Fruit fly (Drosophila melanogaster) whole organism, embryonic: Measurements from ENCODE around the gene CG13131.

ENCODE experiments used
- Abd-B ChIP-seq: fragments of 200-800 bp; sonication (Bioruptor generic); optimal IDR thresholded peaks from 2 replicates; lab custom pipeline; 2018; ENCODE audit warnings: missing biosample characterization, mild to moderate bottlenecking, missing genetic modification characterization, moderate library complexity
- C15 ChIP-seq: fragments of 200-800 bp; sonication (Bioruptor generic); IDR thresholded peaks from 3 replicates; pipeline ENCODE4 v1.3.6; 2022; ENCODE audit warnings: missing biosample characterization, missing genetic modification characterization
- CG10209 ChIP-seq: fragments of 200-800 bp; sonication (Bioruptor generic); optimal IDR thresholded peaks from 3 replicates; lab custom pipeline; 2017; ENCODE audit warnings: missing biosample characterization, mild to moderate bottlenecking, missing genetic modification characterization, missing genetic modification reagents
- CG10267 ChIP-seq: fragments of 200-800 bp; sonication (Bioruptor generic); optimal IDR thresholded peaks from 2 replicates; lab custom pipeline; 2018; ENCODE audit warnings: missing biosample characterization, mild to moderate bottlenecking, missing genetic modification characterization, moderate library complexity
- CG10274 ChIP-seq: fragments of 200-800 bp; sonication (Bioruptor generic); optimal IDR thresholded peaks from 3 replicates; lab custom pipeline; 2017; ENCODE audit warnings: missing biosample characterization, mild to moderate bottlenecking, missing genetic modification characterization
- CG11085 ChIP-seq: fragments of 200-800 bp; sonication (Bioruptor generic); IDR thresholded peaks from 2 replicates; pipeline ENCODE4 v1.3.6; 2022; ENCODE audit warnings: missing biosample characterization, missing genetic modification characterization
- CG11696 ChIP-seq: fragments of 200-800 bp; sonication (Bioruptor generic); IDR thresholded peaks from 2 replicates; pipeline ENCODE4 v1.3.6; 2022; ENCODE audit warnings: missing biosample characterization, missing genetic modification characterization
- CG13775 ChIP-seq: fragments of 200-800 bp; sonication (Bioruptor generic); optimal IDR thresholded peaks from 3 replicates; lab custom pipeline; 2017; ENCODE audit warnings: missing biosample characterization, mild to moderate bottlenecking, missing genetic modification characterization
- CG15073 ChIP-seq: fragments of 200-800 bp; sonication (Bioruptor generic); optimal IDR thresholded peaks from 2 replicates; lab custom pipeline; 2016; ENCODE audit warnings: missing biosample characterization, missing genetic modification characterization
- CG16815 ChIP-seq: fragments of 200-800 bp; sonication (Bioruptor generic); optimal IDR thresholded peaks from 3 replicates; lab custom pipeline; 2017; ENCODE audit warnings: missing biosample characterization, mild to moderate bottlenecking, missing genetic modification characterization
- CG17361 ChIP-seq: fragments of 200-800 bp; sonication (Bioruptor generic); IDR thresholded peaks from 3 replicates; pipeline ENCODE4 v1.3.6; 2022; ENCODE audit warnings: missing biosample characterization, missing genetic modification characterization
- CG17612 ChIP-seq: fragments of 200-800 bp; sonication (Bioruptor generic); IDR thresholded peaks from 2 replicates; pipeline ENCODE4 v1.3.6; 2022; ENCODE audit warnings: missing biosample characterization, missing genetic modification characterization
- CG2712 ChIP-seq: fragments of 200-800 bp; optimal IDR thresholded peaks from 3 replicates; lab custom pipeline; 2019; ENCODE audit warnings: missing biosample characterization, mild to moderate bottlenecking, missing genetic modification characterization, moderate library complexity
- CG3163 ChIP-seq: fragments of 200-800 bp; sonication (Bioruptor generic); optimal IDR thresholded peaks from 3 replicates; lab custom pipeline; 2016; ENCODE audit warnings: missing biosample characterization, missing genetic modification characterization
- CG34224 ChIP-seq: fragments of 200-800 bp; sonication (Bioruptor generic); IDR thresholded peaks from 3 replicates; pipeline ENCODE4 v1.3.6; 2022; ENCODE audit warnings: missing biosample characterization, missing genetic modification characterization; ENCODE audit not compliant: partially characterized antibody
- CG3726 ChIP-seq: fragments of 200-800 bp; sonication (Bioruptor generic); IDR thresholded peaks from 3 replicates; pipeline ENCODE4, ENCODE4 v1.3.6; 2022; ENCODE audit warnings: missing biosample characterization, missing genetic modification characterization
- CG4404 ChIP-seq: fragments of 200-800 bp; sonication (Bioruptor generic); IDR thresholded peaks from 2 replicates; pipeline ENCODE4 v1.3.6; 2022; ENCODE audit warnings: missing biosample characterization, missing genetic modification characterization
- CG4854 ChIP-seq: fragments of 200-800 bp; sonication (Bioruptor generic); optimal IDR thresholded peaks from 2 replicates; lab custom pipeline; 2016; ENCODE audit warnings: missing biosample characterization, missing genetic modification characterization, inconsistent platforms
- CG6689 ChIP-seq: fragments of 200-800 bp; sonication (Bioruptor generic); IDR thresholded peaks from 2 replicates; pipeline ENCODE4 v1.3.6; 2022; ENCODE audit warnings: missing biosample characterization, missing genetic modification characterization
- CG7271 ChIP-seq: fragments of 200-800 bp; sonication (Bioruptor generic); optimal IDR thresholded peaks from 2 replicates; lab custom pipeline; 2018; ENCODE audit warnings: missing biosample characterization, mild to moderate bottlenecking, missing genetic modification characterization, moderate library complexity
- CG7963 ChIP-seq: fragments of 200-800 bp; sonication (Bioruptor generic); IDR thresholded peaks from 3 replicates; pipeline ENCODE4 v1.3.6; 2022; ENCODE audit warnings: missing biosample characterization, missing genetic modification characterization; ENCODE audit not compliant: partially characterized antibody
- CG8290 ChIP-seq, 3 experiments: fragments of 200-800 bp; sonication (Bioruptor generic); optimal IDR thresholded peaks; 2 replicates each; lab custom pipeline; 2016 to 2019; ENCODE audit warnings: missing biosample characterization in 3 of 3, missing genetic modification characterization in 3 of 3, mild to moderate bottlenecking in 2 of 3, moderate library complexity in 1 of 3
- CG8765 ChIP-seq: fragments of 200-800 bp; sonication (Bioruptor generic); IDR thresholded peaks from 2 replicates; pipeline ENCODE4 v1.3.6; 2022; ENCODE audit warnings: missing biosample characterization, missing genetic modification characterization
- CG9437 ChIP-seq: fragments of 200-800 bp; sonication (Bioruptor generic); optimal IDR thresholded peaks from 2 replicates; lab custom pipeline; 2018; ENCODE audit warnings: missing biosample characterization, mild to moderate bottlenecking, missing genetic modification characterization
- CkIIα-i1 ChIP-seq: fragments of 200-800 bp; sonication (Bioruptor generic); IDR thresholded peaks from 2 replicates; pipeline ENCODE4 v1.3.6; 2022; ENCODE audit warnings: missing biosample characterization, missing genetic modification characterization
- Dad ChIP-seq: fragments of 200-800 bp; sonication (Bioruptor generic); optimal IDR thresholded peaks from 3 replicates; lab custom pipeline; 2016; ENCODE audit warnings: missing biosample characterization, missing genetic modification characterization
- Drgx ChIP-seq: fragments of 200-800 bp; sonication (Bioruptor generic); IDR thresholded peaks from 2 replicates; pipeline ENCODE4 v1.3.6; 2022; ENCODE audit warnings: missing biosample characterization, missing genetic modification characterization
- E2f2 ChIP-seq: fragments of 200-800 bp; sonication (Bioruptor generic); IDR thresholded peaks from 2 replicates; pipeline ENCODE4 v1.3.6; 2022; ENCODE audit warnings: missing biosample characterization, missing genetic modification characterization
- Ets97D ChIP-seq: fragments of 200-800 bp; sonication (Bioruptor generic); optimal IDR thresholded peaks from 3 replicates; lab custom pipeline; 2016; ENCODE audit warnings: missing biosample characterization, missing genetic modification characterization
- Mrtf ChIP-seq: fragments of 200-800 bp; sonication (Bioruptor generic); IDR thresholded peaks from 3 replicates; pipeline ENCODE4 v1.3.6; 2022; ENCODE audit warnings: missing biosample characterization, missing genetic modification characterization
- ase ChIP-seq: fragments of 200-800 bp; sonication (Bioruptor generic); IDR thresholded peaks from 3 replicates; pipeline ENCODE4 v1.3.6; 2022; ENCODE audit warnings: missing biosample characterization, missing genetic modification characterization
- az2 ChIP-seq: fragments of 200-800 bp; sonication (Bioruptor generic); optimal IDR thresholded peaks from 3 replicates; lab custom pipeline; 2016; ENCODE audit warnings: missing biosample characterization, missing genetic modification characterization
- cg ChIP-seq: fragments of 200-800 bp; sonication (Bioruptor generic); optimal IDR thresholded peaks from 3 replicates; lab custom pipeline; 2019; ENCODE audit warnings: missing biosample characterization, mild to moderate bottlenecking, missing genetic modification characterization, moderate library complexity
- chn ChIP-seq: fragments of 200-800 bp; sonication (Bioruptor generic); optimal IDR thresholded peaks from 2 replicates; lab custom pipeline; 2016; ENCODE audit warnings: missing biosample characterization, missing genetic modification characterization
- da ChIP-seq: fragments of 200-800 bp; sonication (Bioruptor generic); optimal IDR thresholded peaks from 2 replicates; lab custom pipeline; 2016; ENCODE audit warnings: missing biosample characterization, missing genetic modification characterization
- danr ChIP-seq: fragments of 200-800 bp; sonication (Bioruptor generic); IDR thresholded peaks from 2 replicates; pipeline ENCODE4 v1.3.6; 2022; ENCODE audit warnings: missing biosample characterization, missing genetic modification characterization
- dmrt11E ChIP-seq: fragments of 200-800 bp; sonication (Bioruptor generic); optimal IDR thresholded peaks from 3 replicates; lab custom pipeline; 2018; ENCODE audit warnings: missing biosample characterization, mild to moderate bottlenecking, missing genetic modification characterization, moderate library complexity
- en ChIP-seq: fragments of 200-800 bp; sonication (Bioruptor generic); optimal IDR thresholded peaks from 2 replicates; lab custom pipeline; 2016; ENCODE audit warnings: missing biosample characterization, missing genetic modification characterization
- gem ChIP-seq: fragments of 200-800 bp; sonication (Bioruptor generic); optimal IDR thresholded peaks from 2 replicates; lab custom pipeline; 2019; ENCODE audit warnings: missing biosample characterization, mild to moderate bottlenecking, missing genetic modification characterization, moderate library complexity
- hkb ChIP-seq, 2 experiments: fragments of 200-800 bp in 1 of 2; fragments of >200 bp in 1 of 2; sonication (Bioruptor generic) in 1 of 2; IDR thresholded peaks in 1 of 2; optimal IDR thresholded peaks in 1 of 2; 2 replicates each; pipeline versions ENCODE4 v1.3.6 to Lab custom; 2017 to 2022; ENCODE audit warnings: missing biosample characterization in 1 of 2, missing genetic modification characterization in 1 of 2
- mld ChIP-seq: fragments of 200-800 bp; sonication (Bioruptor generic); IDR thresholded peaks from 3 replicates; pipeline ENCODE4 v1.3.6; 2022; ENCODE audit warnings: missing biosample characterization, missing genetic modification characterization; ENCODE audit not compliant: partially characterized antibody
- oc ChIP-seq: fragments of 200-800 bp; sonication (Bioruptor generic); optimal IDR thresholded peaks from 2 replicates; lab custom pipeline; 2018; ENCODE audit warnings: missing biosample characterization, mild to moderate bottlenecking, missing genetic modification characterization, moderate library complexity
- onecut ChIP-seq: fragments of 200-800 bp; sonication (Bioruptor generic); IDR thresholded peaks from 2 replicates; pipeline ENCODE4 v1.3.6; 2022; ENCODE audit warnings: missing biosample characterization, missing genetic modification characterization
- phol ChIP-seq: fragments of 200-800 bp; sonication (Bioruptor generic); optimal IDR thresholded peaks from 3 replicates; lab custom pipeline; 2018; ENCODE audit warnings: missing biosample characterization, mild to moderate bottlenecking, missing genetic modification characterization, moderate library complexity
- pum ChIP-seq: fragments of 200-800 bp; sonication (Bioruptor generic); optimal IDR thresholded peaks from 2 replicates; lab custom pipeline; 2016; ENCODE audit warnings: missing biosample characterization, missing genetic modification characterization
- sob ChIP-seq: fragments of 200-800 bp; sonication (Bioruptor generic); IDR thresholded peaks from 2 replicates; pipeline ENCODE4 v1.3.6; 2022; ENCODE audit warnings: missing biosample characterization, missing genetic modification characterization
- ssp ChIP-seq: fragments of 200-800 bp; sonication (Bioruptor generic); IDR thresholded peaks from 2 replicates; pipeline ENCODE4 v1.3.6; 2022; ENCODE audit warnings: missing biosample characterization, missing genetic modification characterization
- stwl ChIP-seq: fragments of 200-800 bp; sonication (Bioruptor generic); optimal IDR thresholded peaks from 3 replicates; lab custom pipeline; 2018; ENCODE audit warnings: missing biosample characterization, mild to moderate bottlenecking, missing genetic modification characterization, moderate library complexity
- wek ChIP-seq: fragments of 200-800 bp; sonication (Bioruptor generic); optimal IDR thresholded peaks from 3 replicates; lab custom pipeline; 2018; ENCODE audit warnings: missing biosample characterization, mild to moderate bottlenecking, missing genetic modification characterization, moderate library complexity
- zf30C ChIP-seq: fragments of 200-800 bp; sonication (Bioruptor generic); optimal IDR thresholded peaks from 3 replicates; lab custom pipeline; 2018; ENCODE audit warnings: missing biosample characterization, mild to moderate bottlenecking, missing genetic modification characterization

The CG13131 gene

DNA sequence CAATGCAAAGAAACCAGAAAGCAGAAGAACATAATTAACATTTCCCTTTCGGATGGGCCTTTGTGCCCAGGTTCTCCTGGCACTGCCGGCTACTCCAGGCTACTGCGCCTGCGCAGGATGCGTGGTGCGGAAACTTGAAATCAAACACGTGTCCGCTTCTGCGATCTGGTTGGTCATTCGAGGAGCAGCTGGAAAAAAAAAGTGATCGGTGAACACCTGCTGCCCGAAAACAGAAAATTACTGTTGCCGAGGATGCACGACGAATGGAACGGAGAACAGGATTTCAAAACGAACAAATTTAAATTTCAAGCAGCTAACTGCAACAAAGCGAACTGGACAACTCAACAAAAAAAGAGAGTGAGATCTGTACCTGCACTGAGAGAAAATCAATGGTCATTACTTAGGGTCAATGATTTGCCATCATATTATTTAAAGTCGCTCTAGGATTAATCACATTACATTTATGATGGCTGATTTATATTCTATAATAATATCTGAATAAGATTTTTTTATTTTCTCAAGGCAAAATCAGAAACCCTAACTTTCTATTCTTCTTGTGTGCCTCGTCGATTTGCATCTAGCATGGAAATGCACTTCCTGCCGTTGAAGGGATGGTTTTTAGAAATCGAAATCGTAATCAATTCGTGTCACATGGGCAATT lies 27.3 kb downstream of the CG13131 start (continued):
- TF ChIP-seq CG3163 (no peak), mld (GFP tag; lab: Robert Waterston, UW) (no peak), onecut (no peak), da (GFP tag; lab: Kevin White, UChicago) (no peak), chn (no peak), CG4854 (GFP tag; lab: Kevin White, UChicago) (no peak), CkIIα-i1 (GFP tag; lab: Robert Waterston, UW) (no peak), CG3726 (GFP tag; lab: Robert Waterston, UW) (no peak), Abd-B (no peak), wek (GFP tag; lab: Kevin White, UChicago) (no peak), gem (tag; lab: Kevin White, UChicago) (peak; percentile 48), Dad (GFP tag; lab: Kevin White, UChicago) (no peak), CG6689 (GFP tag; lab: Robert Waterston, UW) (no peak), CG2712 (tag; lab: Kevin White, UChicago) (peak; percentile 66), CG17361 (GFP tag; lab: Robert Waterston, UW) (0 out of 3 replicates have a peak, but pooled peaks have one; percentile 25), CG10274 (GFP tag; lab: Kevin White, UChicago) (no peak), CG15073 (GFP tag; lab: Kevin White, UChicago) (no peak), CG8290 (GFP tag; optimal IDR thresholded peaks at IDR 0.05; lab: Kevin White, UChicago) (no peak), CG8290 (tag; optimal IDR thresholded peaks at IDR 0.05; lab: Kevin White, UChicago) (no peak), CG10267 (tag; lab: Kevin White, UChicago) (peak; percentile 40), danr (GFP tag; lab: Robert Waterston, UW) (no peak), CG9437 (GFP tag; lab: Kevin White, UChicago) (no peak), CG16815 (peak; percentile 20), CG4404 (GFP tag; lab: Robert Waterston, UW) (peak; percentile 78), CG7963 (GFP tag; lab: Robert Waterston, UW) (no peak), CG8765 (GFP tag; lab: Robert Waterston, UW) (peak; percentile 14; the same call in 1 of the 2 replicates), oc (no peak), CG34224 (GFP tag; lab: Robert Waterston, UW) (no peak), dmrt11E (tag; lab: Kevin White, UChicago) (peak; percentile 80), CG13775 (GFP tag; lab: Kevin White, UChicago) (peak; percentile 17), ssp (GFP tag; lab: Robert Waterston, UW) (no peak), Ets97D (GFP tag; lab: Kevin White, UChicago) (no peak), CG17612 (GFP tag; lab: Robert Waterston, UW) (no peak), CG10209 (no peak), sob (GFP tag; lab: Robert Waterston, UW) (no peak), az2 (GFP tag; lab: Kevin White, UChicago) (peak; percentile 2), pum (GFP tag; lab: Kevin White, UChicago) (no peak), Drgx (no peak), CG7271 (tag; lab: Kevin White, UChicago) (no peak), hkb (optimal IDR thresholded peaks at IDR 0.05; lab: Kevin White, UChicago) (no peak), hkb (GFP tag; IDR thresholded peaks at IDR 0.05; lab: Robert Waterston, UW) (0 out of 2 replicates have a peak, but pooled peaks have one; percentile 22), stwl (tag; lab: Kevin White, UChicago) (peak; percentile 13), CG11085 (GFP tag; lab: Robert Waterston, UW) (no peak), Mrtf (GFP tag; lab: Robert Waterston, UW) (no peak), cg (GFP tag; lab: Kevin White, UChicago) (no peak), ase (GFP tag; lab: Robert Waterston, UW) (no peak), en (GFP tag; lab: Kevin White, UChicago) (no peak), E2f2 (GFP tag; lab: Robert Waterston, UW) (no peak), phol (tag; lab: Kevin White, UChicago) (peak; percentile 26), C15 (no peak), CG11696 (GFP tag; lab: Robert Waterston, UW) (no peak), zf30C (GFP tag; lab: Kevin White, UChicago) (peak; percentile 80)
